Fruit fly (Drosophila melanogaster): ENCODE measurements around the gene Hsp70Bbb.
A peak's percentile ranks its signal among the peaks of the same experiment; 100 is the strongest.
"Not testable (repeated sequence)": the region's sequence is repeated elsewhere in the genome, so short reads cannot be mapped to it uniquely, and the experiment has no call there.

Hsp70Bbb gene

DNA sequence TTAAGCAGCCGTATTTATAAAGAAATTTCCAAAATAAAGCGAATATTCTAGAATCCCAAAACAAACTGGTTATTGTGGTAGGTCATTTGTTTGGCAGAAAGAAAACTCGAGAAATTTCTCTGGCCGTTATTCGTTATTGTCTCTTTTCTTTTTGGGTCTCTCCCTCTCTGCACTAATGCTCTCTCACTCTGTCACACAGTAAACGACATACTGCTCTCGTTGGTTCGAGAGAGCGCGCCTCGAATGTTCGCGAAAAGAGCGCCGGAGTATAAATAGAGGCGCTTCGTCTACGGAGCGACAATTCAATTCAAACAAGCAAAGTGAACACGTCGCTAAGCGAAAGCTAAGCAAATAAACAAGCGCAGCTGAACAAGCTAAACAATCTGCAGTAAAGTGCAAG is at the start of gene Hsp70Bbb:
TSS of gene Hsp70Bbb (plus strand) at position 301 of the 400 bp plus-strand sequence.
- not testable (repeated sequence) for TF ChIP-seq CG6163 (GFP tag; IDR thresholded peaks at IDR 0.05); CG10669 (GFP tag; optimal IDR thresholded peaks at IDR 0.05); CG10631 (GFP tag; optimal IDR thresholded peaks at IDR 0.05)

DNA sequence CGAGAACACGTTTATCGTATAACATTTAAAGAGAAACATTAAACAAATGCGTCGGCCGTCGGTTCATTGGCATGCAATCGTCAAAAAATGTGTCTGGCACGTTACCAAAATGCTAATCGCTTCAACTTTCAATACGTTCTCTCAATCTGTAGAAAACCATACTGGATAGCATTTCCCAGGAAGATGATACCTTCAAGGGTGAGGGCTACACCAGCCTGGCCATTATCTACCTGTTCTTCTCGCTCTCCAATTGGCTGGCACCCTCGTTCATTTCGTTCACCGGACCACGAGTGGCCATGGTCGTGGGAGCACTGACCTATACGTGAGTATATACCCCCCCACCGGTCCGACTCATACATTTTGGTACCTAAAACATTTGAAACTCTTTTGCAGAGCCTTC is 47.8 kb upstream of the Hsp70Bbb start:
- TF ChIP-seq achi (GFP tag; optimal IDR thresholded peaks at IDR 0.05) (no peak), Hr38 (GFP tag; optimal IDR thresholded peaks at IDR 0.05) (no peak), spab (GFP tag; optimal IDR thresholded peaks at IDR 0.05) (no peak), lz (GFP tag; optimal IDR thresholded peaks at IDR 0.05) (no peak), cyc (GFP tag; optimal IDR thresholded peaks at IDR 0.05) (no peak), CG11762 (GFP tag; optimal IDR thresholded peaks at IDR 0.05; ENCODE audit: insufficient read depth) (no peak), pdm3 (GFP tag; optimal IDR thresholded peaks at IDR 0.05) (no peak), CG6276 (GFP tag; optimal IDR thresholded peaks at IDR 0.05) (no peak), Met (GFP tag; optimal IDR thresholded peaks at IDR 0.05) (no peak), CG31627 (GFP tag; optimal IDR thresholded peaks at IDR 0.05) (no peak), fd59A (GFP tag; optimal IDR thresholded peaks at IDR 0.05) (no peak), CG4318 (GFP tag; optimal IDR thresholded peaks at IDR 0.05) (no peak), CG10631 (GFP tag; optimal IDR thresholded peaks at IDR 0.05) (no peak), CG9139 (GFP tag; optimal IDR thresholded peaks at IDR 0.05) (no peak), CG34406 (GFP tag; optimal IDR thresholded peaks at IDR 0.05) (no peak), CG15336 (GFP tag; IDR thresholded peaks at IDR 0.05) (no peak)

DNA sequence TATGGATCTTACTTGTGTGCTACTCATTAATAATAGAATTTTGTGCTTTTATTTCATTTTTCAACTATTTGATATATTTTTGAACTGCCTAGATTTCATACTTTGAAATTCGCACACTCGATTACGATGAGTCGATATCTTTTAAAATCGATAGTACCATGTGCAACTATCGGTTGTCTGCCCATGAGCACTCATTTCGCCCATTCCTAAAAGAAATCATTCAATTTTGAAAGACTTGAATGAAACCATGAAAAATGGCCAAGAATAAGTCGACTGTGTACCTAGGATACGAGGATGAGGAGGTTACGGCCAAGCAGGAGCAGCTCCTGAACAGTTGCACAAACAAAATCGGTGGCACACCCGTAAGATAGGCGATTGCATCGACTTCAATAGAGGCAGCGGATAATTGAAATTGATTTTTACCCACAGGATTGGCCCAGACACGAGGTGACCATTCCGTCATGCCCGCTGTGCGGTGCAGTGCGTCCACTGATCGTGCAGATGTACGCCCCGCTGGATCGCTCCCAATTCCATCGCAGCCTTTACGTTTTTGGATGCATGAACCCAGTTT is 45.9 kb upstream of the Hsp70Bbb start, which contains the start of gene trus:
TSS of gene trus (plus strand) at position 204 of the 571 bp plus-strand sequence.
- no peak for TF ChIP-seq CG1621 (tag; optimal IDR thresholded peaks at IDR 0.05)
- peak; percentile 27 for TF ChIP-seq esn (GFP tag; optimal IDR thresholded peaks at IDR 0.05)
- no peak for TF ChIP-seq Met (GFP tag; optimal IDR thresholded peaks at IDR 0.05)

DNA sequence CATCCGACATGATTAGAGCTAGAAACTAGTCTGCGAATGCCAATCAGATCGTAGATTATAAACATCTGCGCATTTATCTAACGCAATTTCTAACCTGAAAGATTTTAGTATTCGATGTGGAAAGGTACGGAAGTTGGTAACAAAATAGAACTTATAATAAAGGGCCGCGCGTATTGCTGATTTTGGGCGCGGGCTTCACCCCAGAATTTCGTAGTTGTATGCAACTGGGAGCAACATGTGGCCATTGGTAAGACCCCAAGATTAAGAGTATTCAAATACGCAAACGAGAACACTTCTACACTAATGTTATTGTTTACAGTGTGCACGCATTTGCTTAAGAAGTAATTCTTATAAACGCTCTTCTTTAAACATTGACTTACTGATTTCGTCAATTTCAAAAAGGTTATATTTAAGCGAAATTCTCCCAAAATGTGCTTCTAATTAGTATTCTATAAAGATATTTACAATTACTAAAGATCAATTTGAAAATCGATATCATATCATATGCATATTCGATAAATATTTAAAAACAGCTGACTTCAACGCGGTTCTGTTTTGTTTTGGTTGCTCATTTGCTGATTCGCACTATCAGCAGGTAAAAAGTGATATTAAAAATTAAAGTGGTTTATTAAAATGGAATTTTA is 42.3 kb upstream of the Hsp70Bbb start, which contains the start of the genes CG5961 and Polr3C:
TSS of gene CG5961 (minus strand) at position 416 of the 644 bp plus-strand sequence.
TSS of gene Polr3C (plus strand) at position 536 of the 644 bp plus-strand sequence.
- TF ChIP-seq net (GFP tag; optimal IDR thresholded peaks at IDR 0.05) (no peak), Hr4 (GFP tag; optimal IDR thresholded peaks at IDR 0.05) (no peak), cyc (GFP tag; optimal IDR thresholded peaks at IDR 0.05) (no peak), Eip78C (GFP tag) (peak; percentile 13), eg (GFP tag; IDR thresholded peaks at IDR 0.05) (no peak), esn (GFP tag; optimal IDR thresholded peaks at IDR 0.05) (peak; percentile 19), Sox14 (GFP tag; optimal IDR thresholded peaks at IDR 0.05) (no peak), fkh (GFP tag; optimal IDR thresholded peaks at IDR 0.05) (peak; percentile 91)

- TF ChIP-seq cyc (GFP tag; optimal IDR thresholded peaks at IDR 0.05); Eip78C (GFP tag); salr (GFP tag; optimal IDR thresholded peaks at IDR 0.05): not testable (repeated sequence)
Measured at dm6 chr3R:12465198-12465597, 37.1 kb upstream of the Hsp70Bbb start, which contains the start of gene CG5608. CG5608 (minus strand) TSS chr3R:12465298.

DNA sequence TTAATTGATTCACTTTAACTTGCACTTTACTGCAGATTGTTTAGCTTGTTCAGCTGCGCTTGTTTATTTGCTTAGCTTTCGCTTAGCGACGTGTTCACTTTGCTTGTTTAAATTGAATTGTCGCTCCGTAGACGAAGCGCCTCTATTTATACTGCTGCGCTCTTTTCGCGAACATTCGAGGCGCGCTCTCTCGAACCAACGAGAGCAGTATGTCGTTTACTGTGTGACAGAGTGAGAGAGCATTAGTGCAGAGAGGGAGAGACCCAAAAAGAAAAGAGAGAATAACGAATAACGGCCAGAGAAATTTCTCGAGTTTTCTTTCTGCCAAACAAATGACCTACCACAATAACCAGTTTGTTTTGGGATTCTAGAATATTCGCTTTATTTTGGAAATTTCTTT is 34.6 kb upstream of the Hsp70Bbb start, which contains the start of gene Hsp70Ba:
TSS of gene Hsp70Ba (minus strand) at position 102 of the 400 bp plus-strand sequence.
- TF ChIP-seq CG8632, topi, fkh (GFP tag; optimal IDR thresholded peaks at IDR 0.05): not testable (repeated sequence)

Measured in whole organism, prepupa.